Worm (Caenorhabditis elegans) whole organism, L1 larva: ENCODE data around the gene K08D10.11.
"Not testable (repeated sequence)": the region's sequence is repeated elsewhere in the genome, so short reads cannot be mapped to it uniquely, and the experiment has no call there.

Source experiments
- C04F5.9 ChIP-seq: sonication (generic microtip); optimal IDR thresholded peaks from 2 replicates; lab custom pipeline; 2016; ENCODE audit warnings: missing genetic modification characterization, missing compliant biosample characterization
- C16A3.4 ChIP-seq: fragments of 150-350 bp; optimal IDR thresholded peaks from 2 replicates; lab custom pipeline; 2014; ENCODE audit warnings: missing biosample characterization, missing genetic modification characterization
- C34B4.2 ChIP-seq: sonication (generic microtip); optimal IDR thresholded peaks from 2 replicates; lab custom pipeline; 2017; ENCODE audit warnings: mild to moderate bottlenecking, missing genetic modification characterization, missing compliant biosample characterization
- Y116A8C.19 ChIP-seq: sonication (generic microtip); optimal IDR thresholded peaks from 2 replicates; lab custom pipeline; 2016; ENCODE audit warnings: missing compliant biosample characterization, missing genetic modification characterization, borderline replicate concordance
- aly-2 ChIP-seq: fragments of 150-350 bp; optimal IDR thresholded peaks from 2 replicates; lab custom pipeline; 2014; ENCODE audit warnings: missing biosample characterization, missing genetic modification characterization
- ama-1 ChIP-seq: fragments of 150-350 bp; optimal IDR thresholded peaks from 2 replicates; lab custom pipeline; 2014
- efl-1 ChIP-seq, 4 experiments: fragments of 150-350 bp; optimal IDR thresholded peaks in 3 of 4; peaks in 1 of 4; 1 replicate in 1 of 4; 2 replicates in 3 of 4; lab custom pipeline; 2014; ENCODE audit warnings: missing biosample characterization in 2 of 4, missing genetic modification characterization in 2 of 4, missing genetic modification reagents in 2 of 4
- elt-2 ChIP-seq: sonication (generic microtip); optimal IDR thresholded peaks from 2 replicates; lab custom pipeline; 2016; ENCODE audit warnings: missing genetic modification characterization, mild to moderate bottlenecking, inconsistent platforms, missing compliant biosample characterization, missing genetic modification reagents
- ets-5 ChIP-seq: fragments of 200-800 bp; sonication (Bioruptor generic); IDR thresholded peaks from 2 replicates; pipeline ENCODE4 v1.3.6; 2022; ENCODE audit warnings: missing genetic modification characterization, missing compliant biosample characterization
- fkh-4 ChIP-seq: sonication (generic microtip); optimal IDR thresholded peaks from 2 replicates; lab custom pipeline; 2016; ENCODE audit warnings: missing compliant biosample characterization, missing genetic modification characterization, borderline replicate concordance
- fkh-8 ChIP-seq: sonication (generic microtip); optimal IDR thresholded peaks from 2 replicates; lab custom pipeline; 2016; ENCODE audit warnings: mild to moderate bottlenecking, missing genetic modification characterization, missing compliant biosample characterization
- hlh-4 ChIP-seq: sonication (generic microtip); optimal IDR thresholded peaks from 2 replicates; lab custom pipeline; 2016; ENCODE audit warnings: mild to moderate bottlenecking, missing genetic modification characterization, missing compliant biosample characterization
- hpl-2 ChIP-seq: fragments of 150-350 bp; optimal IDR thresholded peaks from 2 replicates; lab custom pipeline; 2014; ENCODE audit warnings: missing biosample characterization, missing genetic modification reagents, missing genetic modification characterization
- isw-1 ChIP-seq: fragments of 200-800 bp; sonication (Bioruptor generic); IDR thresholded peaks from 2 replicates; pipeline ENCODE4 v1.3.6; 2022; ENCODE audit warnings: missing genetic modification characterization, missing compliant biosample characterization
- jun-1 ChIP-seq: fragments of 150-350 bp; optimal IDR thresholded peaks from 2 replicates; lab custom pipeline; 2014; ENCODE audit warnings: missing biosample characterization, missing genetic modification reagents, missing genetic modification characterization
- lin-13 ChIP-seq: fragments of 150-350 bp; optimal IDR thresholded peaks from 2 replicates; lab custom pipeline; 2014; ENCODE audit warnings: missing biosample characterization, missing genetic modification reagents, missing genetic modification characterization
- lin-14 ChIP-seq: fragments of 200-800 bp; sonication (Bioruptor generic); optimal IDR thresholded peaks from 2 replicates; lab custom pipeline; 2018; ENCODE audit warnings: mild to moderate bottlenecking, missing genetic modification characterization, moderate library complexity, missing compliant biosample characterization
- lsy-2 ChIP-seq, 2 experiments: fragments of 150-350 bp; optimal IDR thresholded peaks; 2 replicates each; lab custom pipeline; 2014; ENCODE audit warnings: missing biosample characterization in 2 of 2, missing genetic modification characterization in 2 of 2
- mab-9 ChIP-seq: fragments of 200-800 bp; sonication (Bioruptor generic); IDR thresholded peaks from 2 replicates; pipeline ENCODE4 v1.3.6; 2022; ENCODE audit warnings: missing genetic modification reagents, missing genetic modification characterization, missing compliant biosample characterization
- mep-1 ChIP-seq: fragments of 150-350 bp; optimal IDR thresholded peaks from 2 replicates; lab custom pipeline; 2014; ENCODE audit warnings: missing biosample characterization, missing genetic modification characterization
- nhr-12 ChIP-seq: sonication (generic microtip); optimal IDR thresholded peaks from 2 replicates; lab custom pipeline; 2017; ENCODE audit warnings: missing biosample characterization, missing genetic modification characterization
- nhr-19 ChIP-seq: fragments of 200-800 bp; sonication (Bioruptor generic); conservative IDR thresholded peaks from 2 replicates; pipeline ENCODE4 v1.3.6; 2022; ENCODE audit warnings: missing genetic modification characterization, missing compliant biosample characterization
- nhr-28 ChIP-seq: fragments of 150-350 bp; optimal IDR thresholded peaks from 2 replicates; lab custom pipeline; 2014; ENCODE audit warnings: missing biosample characterization, missing genetic modification characterization
- nhr-77 ChIP-seq: fragments of 150-350 bp; optimal IDR thresholded peaks from 2 replicates; lab custom pipeline; 2014; ENCODE audit warnings: missing biosample characterization, missing genetic modification characterization
- nhr-90 ChIP-seq: sonication (generic microtip); optimal IDR thresholded peaks from 2 replicates; lab custom pipeline; 2016; ENCODE audit warnings: mild to moderate bottlenecking, missing genetic modification characterization, missing compliant biosample characterization; ENCODE audit not compliant: poor library complexity
- pag-3 ChIP-seq: sonication (generic microtip); optimal IDR thresholded peaks from 2 replicates; lab custom pipeline; 2017; ENCODE audit warnings: missing genetic modification characterization, mild to moderate bottlenecking, missing compliant biosample characterization, antibody characterized with exemption, borderline replicate concordance; ENCODE audit not compliant: insufficient read depth
- pax-3 ChIP-seq: fragments of 200-800 bp; sonication (Bioruptor generic); optimal IDR thresholded peaks from 2 replicates; lab custom pipeline; 2018; ENCODE audit warnings: mild to moderate bottlenecking, missing genetic modification characterization, moderate library complexity, missing compliant biosample characterization
- pqm-1 ChIP-seq: sonication (generic microtip); optimal IDR thresholded peaks from 3 replicates; lab custom pipeline; 2017; ENCODE audit warnings: missing biosample characterization, missing genetic modification characterization
- snpc-4 ChIP-seq: fragments of 150-350 bp; optimal IDR thresholded peaks from 2 replicates; lab custom pipeline; 2014; ENCODE audit warnings: missing biosample characterization, missing genetic modification characterization
- sup-37 ChIP-seq: fragments of 200-800 bp; sonication (Bioruptor generic); optimal IDR thresholded peaks from 2 replicates; lab custom pipeline; 2018; ENCODE audit warnings: mild to moderate bottlenecking, missing genetic modification characterization, missing compliant biosample characterization
- tbx-2 ChIP-seq: sonication (generic microtip); optimal IDR thresholded peaks from 2 replicates; lab custom pipeline; 2016; ENCODE audit warnings: missing genetic modification characterization, missing compliant biosample characterization
- unc-30 ChIP-seq: sonication (generic microtip); optimal IDR thresholded peaks from 2 replicates; lab custom pipeline; 2017; ENCODE audit warnings: missing biosample characterization, missing genetic modification characterization
- unc-62 ChIP-seq: fragments of 150-350 bp; optimal IDR thresholded peaks from 2 replicates; lab custom pipeline; 2014; ENCODE audit warnings: missing biosample characterization, missing genetic modification reagents, missing genetic modification characterization
- unc-98 ChIP-seq: fragments of 200-800 bp; sonication (Bioruptor generic); IDR thresholded peaks from 2 replicates; pipeline ENCODE4 v1.3.6; 2022; ENCODE audit warnings: missing genetic modification characterization, missing compliant biosample characterization
- vab-15 ChIP-seq: sonication (generic microtip); optimal IDR thresholded peaks from 2 replicates; lab custom pipeline; 2017; ENCODE audit warnings: missing genotype, mild to moderate bottlenecking, missing genetic modification characterization, missing compliant biosample characterization
- xbp-1 ChIP-seq: sonication (generic microtip); optimal IDR thresholded peaks from 2 replicates; lab custom pipeline; 2016; ENCODE audit warnings: missing genetic modification characterization, missing compliant biosample characterization
- zip-4 ChIP-seq: fragments of 200-800 bp; sonication (Bioruptor generic); optimal IDR thresholded peaks from 2 replicates; lab custom pipeline; 2018; ENCODE audit warnings: mild to moderate bottlenecking, missing genetic modification characterization, moderate library complexity, missing compliant biosample characterization
- ztf-11 ChIP-seq, 2 experiments: sonication (generic microtip); optimal IDR thresholded peaks; 2 replicates each; lab custom pipeline; 2016 to 2017; ENCODE audit warnings: missing genetic modification characterization in 2 of 2, missing biosample characterization in 1 of 2, missing compliant biosample characterization in 1 of 2
- ztf-4 ChIP-seq: fragments of 150-350 bp; optimal IDR thresholded peaks from 2 replicates; lab custom pipeline; 2014; ENCODE audit warnings: missing biosample characterization, missing genetic modification characterization

K08D10.11 gene

ce11 chrIV:4147891-4148290, 38.1 kb downstream of the K08D10.11 start:
- no peak for TF ChIP-seq zip-4
- no peak for TF ChIP-seq efl-1 (optimal IDR thresholded peaks at IDR 0.05; lab: Kevin White, UChicago)
- peak in 1 of 2 experiments; percentile 38 for TF ChIP-seq efl-1 (GFP tag; optimal IDR thresholded peaks at IDR 0.05 in 1 of 2; lab: Kevin White, UChicago)
- peak; percentile 34 for TF ChIP-seq jun-1
- peak; percentile 92 for TF ChIP-seq elt-2 (tag; lab: Kevin White, UChicago)
- TF ChIP-seq nhr-90 (tag; lab: Kevin White, UChicago) = peak; percentile 1
- TF ChIP-seq, all 84 proteins: peak for 4

DNA sequence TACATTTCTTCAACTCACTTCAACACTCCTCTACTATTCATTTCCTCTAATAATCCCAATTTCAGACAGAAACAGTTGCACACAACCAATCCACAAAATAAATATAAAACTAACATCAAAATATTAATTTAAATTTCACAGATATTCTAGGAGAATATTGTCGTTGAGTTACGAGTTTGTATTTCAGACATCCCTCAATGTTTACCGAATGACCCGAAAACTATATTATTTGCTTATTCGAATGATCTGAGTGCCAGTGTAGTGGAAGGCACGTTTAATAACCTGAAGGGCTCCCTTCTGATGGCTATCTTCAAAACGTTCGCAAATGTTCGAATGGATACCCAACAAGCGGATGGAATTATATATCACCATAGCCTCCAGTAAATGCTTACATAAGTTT, 41.2 kb downstream of the K08D10.11 start, which contains the start of gene R07C12.3:
R07C12.3 (plus strand) TSS at position 301 of the 400 bp plus-strand sequence.
- TF ChIP-seq unc-98 (GFP tag; lab: Robert Waterston, UW) (no peak), lin-14 (GFP tag; lab: Kevin White, UChicago) (no peak), snpc-4 (tag; lab: Kevin White, UChicago) (no peak), nhr-28 (tag; lab: Kevin White, UChicago) (no peak), vab-15 (tag; lab: Kevin White, UChicago) (no peak), mab-9 (no peak), C34B4.2 (tag; lab: Kevin White, UChicago) (no peak), mep-1 (tag; lab: Kevin White, UChicago) (no peak), C04F5.9 (no peak), ztf-11 (tag; optimal IDR thresholded peaks at IDR 0.05; lab: Kevin White, UChicago) (no peak), ets-5 (no peak), nhr-19 (GFP tag; lab: Robert Waterston, UW) (no peak), unc-30 (tag; lab: Kevin White, UChicago) (no peak), hlh-4 (tag; lab: Kevin White, UChicago) (no peak), lsy-2 (tag; optimal IDR thresholded peaks at IDR 0.05; lab: Kevin White, UChicago) (no peak), hpl-2 (GFP tag; lab: Kevin White, UChicago) (no peak)
- TF ChIP-seq, all 84 proteins: peak for 0

ce11 chrIV:4142986-4143385, 43.0 kb downstream of the K08D10.11 start, which contains the start of gene F49F1.12:
F49F1.12 (minus strand) TSS chrIV:4143086.
- TF ChIP-seq zip-4; ztf-4; nhr-77 (tag; lab: Kevin White, UChicago): not testable (repeated sequence)
- TF ChIP-seq, all 84 proteins: peak for 0; not testable (repeated sequence) for 84

ce11 chrIV:4141311-4141710, 44.7 kb downstream of the K08D10.11 start, which contains the start of gene F49F1.11:
F49F1.11 (minus strand) TSS chrIV:4141411.
- no peak for TF ChIP-seq zip-4
- no peak for TF ChIP-seq fkh-8 (tag; lab: Kevin White, UChicago)
- TF ChIP-seq lin-13 (GFP tag; lab: Kevin White, UChicago) = no peak
- TF ChIP-seq nhr-77 (tag; lab: Kevin White, UChicago) = no peak
- no peak for TF ChIP-seq hpl-2 (GFP tag; lab: Kevin White, UChicago)
- no peak for TF ChIP-seq pag-3 (tag; lab: Kevin White, UChicago)
- TF ChIP-seq pax-3 (tag; lab: Kevin White, UChicago) = no peak
- TF ChIP-seq tbx-2 = no peak
- TF ChIP-seq ama-1 (lab: Kevin White, UChicago) = no peak
- TF ChIP-seq fkh-4 (tag; lab: Kevin White, UChicago) = no peak
- no peak for TF ChIP-seq lin-14 (GFP tag; lab: Kevin White, UChicago)
- TF ChIP-seq xbp-1 (tag; lab: Kevin White, UChicago) = no peak
- TF ChIP-seq Y116A8C.19 (tag; lab: Kevin White, UChicago) = no peak
- no peak for TF ChIP-seq elt-2 (tag; lab: Kevin White, UChicago)
- no peak for TF ChIP-seq nhr-12 (tag; lab: Kevin White, UChicago)

DNA sequence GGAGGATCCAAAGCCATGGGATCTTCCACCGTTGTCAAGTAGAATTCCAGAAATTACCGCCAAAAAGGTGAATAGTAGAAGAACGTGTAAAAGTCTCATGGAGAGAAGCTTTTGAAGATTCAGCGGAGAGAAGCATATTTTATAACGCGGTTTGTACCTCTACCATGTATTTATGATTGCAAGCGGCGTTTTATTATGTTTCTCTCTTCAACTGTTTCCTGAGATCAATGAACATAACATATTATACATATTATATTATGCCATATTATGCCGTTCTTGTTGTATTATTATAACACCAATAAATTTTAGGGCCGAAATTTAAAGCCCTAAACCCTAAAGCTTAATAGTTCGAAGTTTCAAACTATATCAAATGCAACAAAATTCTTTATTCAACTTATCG, 45.7 kb downstream of the K08D10.11 start, which contains the start of gene F49F1.18:
F49F1.18 (minus strand) TSS at position 101 of the 400 bp plus-strand sequence.
- no peak for TF ChIP-seq aly-2
- no peak for TF ChIP-seq unc-62 (GFP tag; lab: Kevin White, UChicago)
- no peak for TF ChIP-seq isw-1 (GFP tag; lab: Robert Waterston, UW)
- TF ChIP-seq sup-37 (GFP tag; lab: Kevin White, UChicago) = no peak
- no peak for TF ChIP-seq xbp-1 (tag; lab: Kevin White, UChicago)
- no peak for TF ChIP-seq jun-1
- TF ChIP-seq lin-14 (GFP tag; lab: Kevin White, UChicago) = no peak
- TF ChIP-seq pqm-1 (tag; lab: Kevin White, UChicago) = no peak
- no peak for TF ChIP-seq C16A3.4 (tag; lab: Kevin White, UChicago)
